Worm (Caenorhabditis elegans) whole organism, L4 larva: ENCODE data around the gene txt-13.

Experiments
- R02D3.7 ChIP-seq: fragments of 150-350 bp; sonication (generic microtip); optimal IDR thresholded peaks from 3 replicates; lab custom pipeline; 2014; ENCODE audit warnings: missing biosample characterization, missing genetic modification characterization
- ZK546.5 ChIP-seq, 2 experiments: sonication (generic microtip); optimal IDR thresholded peaks; 2 replicates each; lab custom pipeline; 2017; ENCODE audit warnings: missing biosample characterization in 2 of 2, missing genetic modification characterization in 2 of 2
- dve-1 ChIP-seq: sonication (generic microtip); optimal IDR thresholded peaks from 2 replicates; lab custom pipeline; 2017; ENCODE audit warnings: antibody characterized with exemption, mild to moderate bottlenecking, missing genetic modification characterization, missing compliant biosample characterization; ENCODE audit not compliant: insufficient read depth
- lin-39 ChIP-seq: fragments of 150-350 bp; optimal IDR thresholded peaks from 2 replicates; lab custom pipeline; 2014; ENCODE audit warnings: missing biosample characterization, missing genetic modification reagents, missing genetic modification characterization
- pha-4 ChIP-seq, 2 experiments: fragments of 150-350 bp in 1 of 2; fragments of 200-800 bp in 1 of 2; sonication (Bioruptor generic) in 1 of 2; IDR thresholded peaks in 1 of 2; optimal IDR thresholded peaks in 1 of 2; 2 replicates each; pipeline versions ENCODE4 v1.3.6 to Lab custom; 2014 to 2022; ENCODE audit warnings: missing genetic modification characterization in 2 of 2, missing genetic modification reagents in 2 of 2, missing biosample characterization in 1 of 2, missing compliant biosample characterization in 1 of 2
- pqm-1 ChIP-seq: sonication (generic microtip); optimal IDR thresholded peaks from 2 replicates; lab custom pipeline; 2017; ENCODE audit warnings: missing biosample characterization, missing genetic modification characterization
- rbr-2 ChIP-seq: sonication (generic microtip); optimal IDR thresholded peaks from 2 replicates; lab custom pipeline; 2016; ENCODE audit warnings: missing genotype, missing genetic modification characterization, missing compliant biosample characterization

- TF ChIP-seq ZK546.5 (tag; optimal IDR thresholded peaks at IDR 0.05; lab: Kevin White, UChicago) (no peak), pqm-1 (tag; lab: Kevin White, UChicago) (no peak), rbr-2 (tag; lab: Kevin White, UChicago) (no peak), pha-4 (GFP tag; IDR thresholded peaks at IDR 0.05; lab: Robert Waterston, UW) (no peak), pha-4 (tag; optimal IDR thresholded peaks at IDR 0.05; lab: Kevin White, UChicago) (no peak), R02D3.7 (no peak), lin-39 (tag; lab: Kevin White, UChicago) (no peak), dve-1 (no peak)
These were observed 35.1 kb downstream of the txt-13 start, which contains the start of gene taf-13 for ce11 chrII:10605512-10605911.
